Fruit fly (Drosophila melanogaster): ENCODE measurements around the gene skd.
A peak's percentile ranks its signal among the peaks of the same experiment; 100 is the strongest.

skd gene

DNA sequence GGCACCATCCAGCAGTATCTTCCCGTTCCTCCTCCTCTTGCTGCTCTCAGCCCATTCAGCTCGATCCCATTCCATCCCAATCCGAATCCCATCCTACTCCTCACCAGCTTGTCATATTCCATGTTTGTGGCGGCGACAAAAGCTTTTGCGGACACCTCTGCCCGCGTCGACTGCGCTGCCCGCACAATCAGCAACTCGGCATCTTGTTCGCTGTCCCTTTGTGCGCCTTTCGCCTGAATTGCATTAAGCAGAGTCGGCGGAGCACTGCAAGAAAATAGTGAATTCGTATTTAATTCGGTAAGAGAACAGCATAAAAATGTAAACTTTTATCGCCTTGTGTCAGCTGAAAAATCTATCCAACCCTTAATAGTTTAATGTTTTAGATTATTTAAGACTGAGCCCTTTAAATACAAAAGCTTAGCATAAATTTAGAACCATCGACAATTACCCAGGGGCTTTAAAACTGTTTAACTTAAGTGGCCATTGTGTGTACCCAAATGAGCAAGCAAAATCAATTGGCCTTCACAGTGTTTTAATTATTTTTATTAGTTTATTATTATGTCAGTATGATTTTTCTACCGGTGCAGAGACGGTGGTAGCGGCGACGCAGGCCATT lies 76.6 kb downstream of the skd start (continued):
- TF ChIP-seq crc (GFP tag; optimal IDR thresholded peaks at IDR 0.05) (no peak), Vsx1 (GFP tag; optimal IDR thresholded peaks at IDR 0.05) (no peak), tio (GFP tag; optimal IDR thresholded peaks at IDR 0.05) (no peak), corto (GFP tag; optimal IDR thresholded peaks at IDR 0.05) (peak; percentile 54), grau (tag; optimal IDR thresholded peaks at IDR 0.05) (peak; percentile 8), Camta (GFP tag; optimal IDR thresholded peaks at IDR 0.05) (no peak), CG4424 (GFP tag; optimal IDR thresholded peaks at IDR 0.05) (peak; percentile 9), CG12391 (tag; optimal IDR thresholded peaks at IDR 0.05) (peak; percentile 10), Hr51 (GFP tag; optimal IDR thresholded peaks at IDR 0.05) (peak in 1 of 2 experiments; percentile 20), Oli (tag; optimal IDR thresholded peaks at IDR 0.05) (peak; percentile 28), CG6813 (GFP tag; optimal IDR thresholded peaks at IDR 0.05) (no peak), CG17186 (GFP tag; optimal IDR thresholded peaks at IDR 0.05) (no peak), CG17328 (GFP tag; IDR thresholded peaks at IDR 0.05) (peak; percentile 31; the same call in 1 of the 2 replicates), Fer2 (tag; optimal IDR thresholded peaks at IDR 0.05) (no peak), Spps (tag; optimal IDR thresholded peaks at IDR 0.05) (no peak), z (GFP tag; IDR thresholded peaks at IDR 0.05) (no peak), chinmo (GFP tag; IDR thresholded peaks at IDR 0.05; ENCODE audit: partially characterized antibody) (no peak), E2f1 (GFP tag; IDR thresholded peaks at IDR 0.05) (no peak), nom (GFP tag; optimal IDR thresholded peaks at IDR 0.05) (peak; percentile 65), Dbx (GFP tag; IDR thresholded peaks at IDR 0.05) (no peak), CG11093 (GFP tag; IDR thresholded peaks at IDR 0.05) (no peak), ewg (GFP tag; optimal IDR thresholded peaks at IDR 0.05) (peak; percentile 21), CG18476 (GFP tag; optimal IDR thresholded peaks at IDR 0.05) (no peak), PHDP (tag; optimal IDR thresholded peaks at IDR 0.05) (no peak), vvl (GFP tag; IDR thresholded peaks at IDR 0.05) (peak; percentile 13; the same call in 1 of the 2 replicates), CG14441 (GFP tag; IDR thresholded peaks at IDR 0.05) (no peak), ATbp (GFP tag; optimal IDR thresholded peaks at IDR 0.05) (peak; percentile 7), CG14710 (tag; optimal IDR thresholded peaks at IDR 0.05) (peak; percentile 26), exex (tag; optimal IDR thresholded peaks at IDR 0.05) (no peak), nmo (GFP tag; optimal IDR thresholded peaks at IDR 0.05) (peak; percentile 51), CG3726 (GFP tag; IDR thresholded peaks at IDR 0.05) (no peak), chn (GFP tag; optimal IDR thresholded peaks at IDR 0.05) (no peak), CG2712 (tag; optimal IDR thresholded peaks at IDR 0.05) (peak; percentile 53), fd64A (GFP tag; optimal IDR thresholded peaks at IDR 0.05) (no peak), fru (optimal IDR thresholded peaks at IDR 0.05) (no peak), CG17361 (GFP tag; IDR thresholded peaks at IDR 0.05) (peak; percentile 10; the same call in 1 of the 3 replicates), CG11456 (GFP tag; IDR thresholded peaks at IDR 0.05) (no peak), sr (GFP tag; IDR thresholded peaks at IDR 0.05) (no peak), bsh (GFP tag; optimal IDR thresholded peaks at IDR 0.05) (peak; percentile 45 to 94), lab (GFP tag; optimal IDR thresholded peaks at IDR 0.05) (no peak), Atf3 (GFP tag; optimal IDR thresholded peaks at IDR 0.05) (no peak), insv (GFP tag; optimal IDR thresholded peaks at IDR 0.05) (no peak), CG2678 (tag; optimal IDR thresholded peaks at IDR 0.05) (peak; percentile 9), Hr39 (optimal IDR thresholded peaks at IDR 0.05) (no peak), bowl (GFP tag; IDR thresholded peaks at IDR 0.05) (no peak), chm (GFP tag; IDR thresholded peaks at IDR 0.05) (no peak), sens (GFP tag) (peak; percentile 52), CG13424 (tag; optimal IDR thresholded peaks at IDR 0.05) (no peak), CG15073 (GFP tag; optimal IDR thresholded peaks at IDR 0.05) (no peak), lilli (GFP tag; optimal IDR thresholded peaks at IDR 0.05) (no peak), HLH54F (GFP tag; optimal IDR thresholded peaks at IDR 0.05) (no peak)
